Worm (Caenorhabditis elegans) whole organism, mixed stage, embryonic: ENCODE results near the gene C39E9.7.

Experiments used
- M03D4.4 ChIP-seq: sonication (generic microtip); optimal IDR thresholded peaks from 2 replicates; lab custom pipeline; 2017; ENCODE audit warnings: mild to moderate bottlenecking, missing genetic modification characterization, missing compliant biosample characterization
- bed-3 ChIP-seq: fragments of 200-800 bp; sonication (Bioruptor generic); optimal IDR thresholded peaks from 3 replicates; lab custom pipeline; 2018; ENCODE audit warnings: mild to moderate bottlenecking, missing genetic modification characterization, moderate library complexity, missing compliant biosample characterization
- blmp-1 ChIP-seq: fragments of 150-350 bp; optimal IDR thresholded peaks from 2 replicates; lab custom pipeline; 2014; ENCODE audit warnings: missing biosample characterization, missing genetic modification characterization
- ceh-39 ChIP-seq: fragments of 150-350 bp; optimal IDR thresholded peaks from 2 replicates; lab custom pipeline; 2014; ENCODE audit warnings: missing biosample characterization, missing genetic modification characterization
- ceh-43 ChIP-seq: fragments of 200-800 bp; sonication (Bioruptor generic); optimal IDR thresholded peaks from 2 replicates; lab custom pipeline; 2018; ENCODE audit warnings: mild to moderate bottlenecking, missing genetic modification characterization, moderate library complexity, missing compliant biosample characterization
- ceh-83 ChIP-seq: fragments of 200-800 bp; sonication (Bioruptor generic); optimal IDR thresholded peaks from 2 replicates; lab custom pipeline; 2018; ENCODE audit warnings: mild to moderate bottlenecking, missing genetic modification characterization, missing compliant biosample characterization
- ces-1 ChIP-seq: fragments of 150-350 bp; optimal IDR thresholded peaks from 2 replicates; lab custom pipeline; 2014; ENCODE audit warnings: missing biosample characterization, missing genetic modification reagents, missing genetic modification characterization
- cnd-1 ChIP-seq: fragments of 200-800 bp; sonication (Bioruptor generic); optimal IDR thresholded peaks from 2 replicates; lab custom pipeline; 2018; ENCODE audit warnings: mild to moderate bottlenecking, missing genetic modification characterization, missing compliant biosample characterization
- drap-1 ChIP-seq: fragments of 200-800 bp; sonication (Bioruptor generic); optimal IDR thresholded peaks from 3 replicates; lab custom pipeline; 2018; ENCODE audit warnings: mild to moderate bottlenecking, missing genetic modification characterization, missing compliant biosample characterization
- elt-1 ChIP-seq: sonication (generic microtip); optimal IDR thresholded peaks from 2 replicates; lab custom pipeline; 2017; ENCODE audit warnings: missing genetic modification characterization, mild to moderate bottlenecking, missing compliant biosample characterization, antibody characterized with exemption, moderate library complexity, borderline replicate concordance; ENCODE audit not compliant: insufficient read depth
- elt-3 ChIP-seq: fragments of 150-350 bp; optimal IDR thresholded peaks from 2 replicates; lab custom pipeline; 2014; ENCODE audit warnings: missing biosample characterization, missing genetic modification characterization
- flh-1 ChIP-seq: fragments of 200-800 bp; sonication (Bioruptor generic); optimal IDR thresholded peaks from 2 replicates; lab custom pipeline; 2018; ENCODE audit warnings: mild to moderate bottlenecking, missing genetic modification characterization, moderate library complexity, missing compliant biosample characterization
- ham-2 ChIP-seq: fragments of 200-800 bp; sonication (Bioruptor generic); optimal IDR thresholded peaks from 2 replicates; lab custom pipeline; 2018; ENCODE audit warnings: mild to moderate bottlenecking, missing genetic modification characterization, missing compliant biosample characterization
- hlh-1 ChIP-seq: fragments of 150-350 bp; optimal IDR thresholded peaks from 2 replicates; lab custom pipeline; 2014; ENCODE audit warnings: missing biosample characterization, missing genetic modification reagents, missing genetic modification characterization
- lin-13 ChIP-seq: fragments of 150-350 bp; optimal IDR thresholded peaks from 2 replicates; lab custom pipeline; 2014; ENCODE audit warnings: missing biosample characterization, missing genetic modification characterization
- lin-32 ChIP-seq: fragments of 200-800 bp; sonication (Bioruptor generic); optimal IDR thresholded peaks from 2 replicates; lab custom pipeline; 2018; ENCODE audit warnings: mild to moderate bottlenecking, missing genetic modification characterization, missing compliant biosample characterization
- lsy-2 ChIP-seq: fragments of 150-350 bp; optimal IDR thresholded peaks from 2 replicates; lab custom pipeline; 2014; ENCODE audit warnings: missing biosample characterization, missing genetic modification characterization
- mab-5 ChIP-seq: fragments of 150-350 bp; optimal IDR thresholded peaks from 2 replicates; lab custom pipeline; 2014; ENCODE audit warnings: missing biosample characterization, missing genetic modification characterization
- mep-1 ChIP-seq: fragments of 150-350 bp; optimal IDR thresholded peaks from 2 replicates; lab custom pipeline; 2017; ENCODE audit warnings: missing biosample characterization, missing genetic modification reagents, missing genetic modification characterization, inconsistent platforms
- mls-2 ChIP-seq: sonication (generic microtip); optimal IDR thresholded peaks from 2 replicates; lab custom pipeline; 2016; ENCODE audit warnings: mild to moderate bottlenecking, missing genetic modification characterization, moderate library complexity, missing compliant biosample characterization
- nhr-12 ChIP-seq: fragments of 150-350 bp; optimal IDR thresholded peaks from 2 replicates; lab custom pipeline; 2014; ENCODE audit warnings: missing biosample characterization, missing genetic modification characterization
- nhr-2 ChIP-seq: fragments of 150-350 bp; optimal IDR thresholded peaks from 2 replicates; lab custom pipeline; 2014; ENCODE audit warnings: missing biosample characterization, missing genetic modification characterization
- nhr-237 ChIP-seq: fragments of 150-350 bp; optimal IDR thresholded peaks from 2 replicates; lab custom pipeline; 2014; ENCODE audit warnings: missing biosample characterization, missing genetic modification characterization
- nhr-28 ChIP-seq: fragments of 150-350 bp; optimal IDR thresholded peaks from 2 replicates; lab custom pipeline; 2014; ENCODE audit warnings: missing biosample characterization, missing genetic modification characterization
- nhr-76 ChIP-seq: sonication (generic microtip); optimal IDR thresholded peaks from 2 replicates; lab custom pipeline; 2017; ENCODE audit warnings: missing biosample characterization, missing genetic modification characterization
- pha-4 ChIP-seq: fragments of 150-350 bp; optimal IDR thresholded peaks from 2 replicates; lab custom pipeline; 2018; ENCODE audit warnings: missing biosample characterization, missing genetic modification reagents, missing genetic modification characterization
- sem-2 ChIP-seq: fragments of 200-800 bp; sonication (Bioruptor generic); optimal IDR thresholded peaks from 2 replicates; lab custom pipeline; 2018; ENCODE audit warnings: mild to moderate bottlenecking, missing genetic modification characterization, missing compliant biosample characterization
- snpc-4 ChIP-seq: fragments of 150-350 bp; optimal IDR thresholded peaks from 2 replicates; lab custom pipeline; 2014; ENCODE audit warnings: missing biosample characterization, missing genetic modification characterization
- sptf-1 ChIP-seq: sonication (generic microtip); optimal IDR thresholded peaks from 2 replicates; lab custom pipeline; 2017; ENCODE audit warnings: mild to moderate bottlenecking, missing genetic modification characterization, moderate library complexity, missing compliant biosample characterization
- tbx-8 ChIP-seq: fragments of 200-800 bp; sonication (Bioruptor generic); optimal IDR thresholded peaks from 2 replicates; lab custom pipeline; 2018; ENCODE audit warnings: mild to moderate bottlenecking, missing genetic modification characterization, moderate library complexity, missing compliant biosample characterization
- unc-120 ChIP-seq: sonication (generic microtip); optimal IDR thresholded peaks from 2 replicates; lab custom pipeline; 2017; ENCODE audit warnings: missing genetic modification characterization, missing compliant biosample characterization; ENCODE audit not compliant: poor library complexity, severe bottlenecking
- unc-39 ChIP-seq: fragments of 150-350 bp; optimal IDR thresholded peaks from 2 replicates; lab custom pipeline; 2014; ENCODE audit warnings: missing biosample characterization, missing genetic modification characterization
- unc-62 ChIP-seq: fragments of 150-350 bp; optimal IDR thresholded peaks from 2 replicates; lab custom pipeline; 2014; ENCODE audit warnings: missing biosample characterization, missing genetic modification reagents, missing genetic modification characterization
- zip-8 ChIP-seq: fragments of 150-350 bp; optimal IDR thresholded peaks from 2 replicates; lab custom pipeline; 2014; ENCODE audit warnings: missing biosample characterization, missing genetic modification characterization
- ztf-11 ChIP-seq: fragments of 150-350 bp; optimal IDR thresholded peaks from 2 replicates; lab custom pipeline; 2014; ENCODE audit warnings: missing biosample characterization, missing genetic modification characterization

The C39E9.7 gene

ce11 chrIV:13030467-13031299 is 45.8 kb downstream of the C39E9.7 start:
- TF ChIP-seq sptf-1 (tag; lab: Kevin White, UChicago) = no peak
- TF ChIP-seq cnd-1 (tag; lab: Kevin White, UChicago) = peak; percentile 56
- no peak for TF ChIP-seq ceh-43 (GFP tag; lab: Kevin White, UChicago)
- no peak for TF ChIP-seq ces-1
- TF ChIP-seq ceh-83 = no peak
- TF ChIP-seq nhr-237 (tag; lab: Kevin White, UChicago) = no peak
- TF ChIP-seq snpc-4 (tag; lab: Kevin White, UChicago) = no peak
- no peak for TF ChIP-seq ztf-11 (tag; lab: Kevin White, UChicago)
- TF ChIP-seq hlh-1 = peak; percentile 64
- no peak for TF ChIP-seq mep-1 (tag; lab: Kevin White, UChicago)
- no peak for TF ChIP-seq blmp-1 (tag; lab: Kevin White, UChicago)
- TF ChIP-seq ham-2 (GFP tag; lab: Kevin White, UChicago) = no peak
- no peak for TF ChIP-seq lin-13 (tag; lab: Kevin White, UChicago)
- peak; percentile 4 for TF ChIP-seq sem-2

- TF ChIP-seq tbx-8 (no peak), ceh-43 (GFP tag; lab: Kevin White, UChicago) (no peak), lin-13 (tag; lab: Kevin White, UChicago) (peak; percentile 22), nhr-28 (no peak), hlh-1 (peak; percentile 18), M03D4.4 (tag; lab: Kevin White, UChicago) (peak; percentile 9), ceh-83 (peak; percentile 60), bed-3 (GFP tag; lab: Kevin White, UChicago) (no peak), nhr-2 (tag; lab: Kevin White, UChicago) (peak; percentile 20), mep-1 (tag; lab: Kevin White, UChicago) (no peak), zip-8 (tag; lab: Kevin White, UChicago) (no peak), blmp-1 (tag; lab: Kevin White, UChicago) (no peak), sptf-1 (tag; lab: Kevin White, UChicago) (peak; percentile 45), lsy-2 (no peak), snpc-4 (tag; lab: Kevin White, UChicago) (no peak), nhr-76 (tag; lab: Kevin White, UChicago) (no peak), unc-39 (tag; lab: Kevin White, UChicago) (no peak), ces-1 (peak; percentile 46), unc-120 (peak; percentile 48), nhr-12 (tag; lab: Kevin White, UChicago) (peak; percentile 43), ceh-39 (tag; lab: Kevin White, UChicago) (peak; percentile 1), sem-2 (no peak), nhr-237 (tag; lab: Kevin White, UChicago) (no peak), drap-1 (GFP tag; lab: Kevin White, UChicago) (peak; percentile 40), flh-1 (GFP tag; lab: Kevin White, UChicago) (no peak), ham-2 (GFP tag; lab: Kevin White, UChicago) (peak; percentile 60), mab-5 (tag; lab: Kevin White, UChicago) (no peak), lin-32 (peak; percentile 73), pha-4 (no peak), mls-2 (tag; lab: Kevin White, UChicago) (peak; percentile 46), ztf-11 (tag; lab: Kevin White, UChicago) (no peak), unc-62 (GFP tag; lab: Kevin White, UChicago) (peak; percentile 50), elt-3 (tag; lab: Kevin White, UChicago) (no peak), elt-1 (tag; lab: Kevin White, UChicago) (no peak), cnd-1 (tag; lab: Kevin White, UChicago) (peak; percentile 93)
Measured at ce11 chrIV:13029674-13030466, 46.6 kb downstream of the C39E9.7 start.
